Worm (Caenorhabditis elegans): Measurements from ENCODE around the gene tps-1.

Gene tps-1

ce11 chrX:17422593-17422992 lies 51.7 kb downstream of the tps-1 start:
- TF ChIP-seq K09A11.1 (tag; optimal IDR thresholded peaks at IDR 0.05; ENCODE audit: insufficient read depth) (no peak), hlh-6 (tag; optimal IDR thresholded peaks at IDR 0.05) (no peak), unc-86 (tag; optimal IDR thresholded peaks at IDR 0.05) (no peak), hlh-15 (tag; optimal IDR thresholded peaks at IDR 0.05) (no peak)

DNA sequence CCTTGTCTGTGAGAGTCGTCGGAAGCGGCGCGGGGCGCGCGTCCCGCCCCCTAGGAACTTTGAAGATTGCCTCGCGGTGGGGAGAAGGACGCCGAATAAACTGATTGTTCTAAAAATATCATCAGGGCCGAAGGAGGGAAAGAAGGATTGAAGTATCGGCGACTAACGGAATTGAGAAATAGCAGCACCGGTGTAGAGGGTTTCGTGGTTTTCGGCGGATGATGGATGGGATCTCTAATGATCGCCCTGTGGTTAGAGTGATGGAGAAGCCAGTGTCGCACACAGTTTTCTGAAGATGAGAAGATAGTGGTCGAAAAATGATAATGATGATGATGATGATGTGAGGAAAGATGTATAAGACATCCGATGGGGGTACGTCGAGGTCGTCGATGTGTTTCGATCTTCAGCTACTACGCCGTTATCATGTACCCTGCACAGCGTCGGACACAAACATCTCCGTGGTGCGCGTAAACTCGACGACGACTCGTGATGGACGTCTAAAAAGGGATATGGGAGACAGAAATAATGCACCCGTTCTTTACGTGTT lies 52.7 kb downstream of the tps-1 start, which contains the start of gene osm-11:
Gene osm-11 (minus strand): TSS at position 51 of the 547 bp plus-strand sequence.
- no peak for TF ChIP-seq gmeb-2 (tag; optimal IDR thresholded peaks at IDR 0.05)
- TF ChIP-seq ets-4 (tag; optimal IDR thresholded peaks at IDR 0.05) = no peak
- TF ChIP-seq Y22D7AL.16 (tag; optimal IDR thresholded peaks at IDR 0.05) = no peak

DNA sequence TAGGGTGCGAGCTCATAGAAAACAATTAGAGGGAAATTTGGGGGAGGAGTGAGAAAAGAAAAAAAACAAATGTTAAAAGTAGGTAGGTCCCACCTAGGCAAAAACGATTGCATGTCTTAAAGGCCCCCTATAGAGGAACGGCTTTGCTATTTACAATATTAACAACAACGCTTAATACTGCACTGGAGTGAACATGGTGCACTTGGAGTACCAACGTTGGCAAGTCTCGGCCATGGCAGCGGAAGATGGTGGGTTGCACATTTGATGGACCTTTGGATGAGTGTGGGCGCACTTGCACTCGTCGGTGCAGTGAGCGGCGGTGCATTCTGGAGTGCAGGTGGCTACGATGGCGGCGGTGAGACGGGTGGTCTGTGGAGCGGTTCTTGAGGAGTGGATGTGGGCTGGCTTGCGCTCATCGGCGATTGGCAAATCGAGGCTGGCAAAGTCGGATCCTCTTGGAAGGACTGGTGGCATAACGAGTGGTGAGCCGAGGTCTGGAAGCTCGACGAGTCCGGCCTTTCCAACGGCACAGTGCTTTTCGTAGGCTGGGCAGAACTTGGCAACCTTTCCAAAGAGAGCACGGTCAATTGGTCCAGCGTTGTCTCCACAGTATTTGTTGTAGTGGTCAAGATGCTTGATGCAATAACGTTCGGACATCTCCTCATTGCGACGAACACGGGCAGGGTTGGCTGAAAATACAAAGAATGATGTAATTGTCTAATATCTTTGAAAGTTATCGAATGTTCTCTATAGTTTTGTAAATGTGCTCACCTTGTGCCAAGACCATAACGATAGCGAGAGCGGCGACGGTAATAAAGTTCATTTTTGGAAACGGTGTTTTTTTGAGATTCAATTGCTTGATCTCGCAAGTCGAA lies 53.5 kb downstream of the tps-1 start:
- TF ChIP-seq ets-4 (tag; optimal IDR thresholded peaks at IDR 0.05) = no peak
- TF ChIP-seq hlh-8 (tag; optimal IDR thresholded peaks at IDR 0.05) = no peak
- no peak for TF ChIP-seq pax-1 (tag; optimal IDR thresholded peaks at IDR 0.05)
- TF ChIP-seq ceh-24 (tag; optimal IDR thresholded peaks at IDR 0.05) = no peak
- no peak for TF ChIP-seq K09A11.1 (tag; optimal IDR thresholded peaks at IDR 0.05; ENCODE audit: insufficient read depth)
- no peak for TF ChIP-seq ceh-31 (tag; optimal IDR thresholded peaks at IDR 0.05)
- peak; percentile 4 for TF ChIP-seq sdc-2 (tag; optimal IDR thresholded peaks at IDR 0.05)
- no peak for TF ChIP-seq Y22D7AL.16 (tag; optimal IDR thresholded peaks at IDR 0.05)
- peak; percentile 31 for TF ChIP-seq elt-4 (tag; optimal IDR thresholded peaks at IDR 0.05)
- TF ChIP-seq hlh-13 (GFP tag; optimal IDR thresholded peaks at IDR 0.05) = no peak
- no peak for TF ChIP-seq ama-1 (optimal IDR thresholded peaks at IDR 0.05)

DNA sequence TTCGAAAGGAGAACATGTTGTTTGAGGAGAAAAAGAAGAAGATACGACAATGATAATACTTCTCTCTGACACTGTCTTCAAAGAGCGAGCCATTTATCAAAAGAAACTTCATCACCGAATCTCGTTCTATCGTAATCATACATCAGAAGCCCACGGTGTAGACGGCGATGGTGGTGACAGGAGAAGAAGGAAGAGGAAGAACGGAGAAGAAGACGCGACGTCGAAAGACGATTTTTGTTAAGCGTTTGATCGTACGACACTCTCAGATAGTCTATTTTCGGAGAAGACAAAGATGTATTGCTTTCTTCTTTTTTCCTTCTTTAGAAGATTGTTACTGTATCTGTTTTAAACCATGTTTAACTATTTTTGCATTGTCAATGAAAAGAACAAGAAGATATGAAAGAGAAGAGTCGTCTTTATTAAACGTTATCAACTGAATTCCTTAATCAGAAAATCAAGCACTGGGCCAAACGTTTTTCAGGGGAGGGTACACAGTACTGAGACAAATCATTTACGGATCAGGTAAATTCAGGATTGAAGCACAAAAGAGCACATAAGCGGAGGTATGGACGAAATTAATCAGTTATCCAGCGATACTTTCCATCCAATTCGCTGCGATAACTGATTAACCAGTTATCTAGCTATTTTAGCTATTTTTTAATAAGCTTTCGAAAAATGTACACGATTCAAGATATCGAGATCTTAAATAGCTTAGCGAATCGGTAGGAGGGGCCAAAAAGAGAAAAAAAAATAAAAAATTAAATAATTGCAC lies 54.3 kb downstream of the tps-1 start:
- no peak for TF ChIP-seq pag-3 (tag; optimal IDR thresholded peaks at IDR 0.05; ENCODE audit: borderline replicate concordance)
- no peak for TF ChIP-seq ceh-18 (tag; optimal IDR thresholded peaks at IDR 0.05)
- no peak for TF ChIP-seq eyg-1 (tag; optimal IDR thresholded peaks at IDR 0.05)
- TF ChIP-seq dmd-4 (tag; optimal IDR thresholded peaks at IDR 0.05; ENCODE audit: borderline replicate concordance) = no peak
- no peak for TF ChIP-seq fkh-10 (GFP tag; optimal IDR thresholded peaks at IDR 0.05)
- TF ChIP-seq odd-2 (tag; optimal IDR thresholded peaks at IDR 0.05) = no peak
- TF ChIP-seq unc-86 (tag; optimal IDR thresholded peaks at IDR 0.05) = no peak
- TF ChIP-seq ceh-9 (tag; optimal IDR thresholded peaks at IDR 0.05) = no peak
- no peak for TF ChIP-seq pros-1 (tag; optimal IDR thresholded peaks at IDR 0.05)
- no peak for TF ChIP-seq mec-3 (tag; optimal IDR thresholded peaks at IDR 0.05; ENCODE audit: borderline replicate concordance)
- TF ChIP-seq hlh-15 (tag; optimal IDR thresholded peaks at IDR 0.05) = no peak
- TF ChIP-seq syd-9 (tag; optimal IDR thresholded peaks at IDR 0.05) = no peak
- TF ChIP-seq ceh-19 (GFP tag; optimal IDR thresholded peaks at IDR 0.05) = no peak
- no peak for TF ChIP-seq ceh-34 (tag; optimal IDR thresholded peaks at IDR 0.05)

ce11 chrX:17417505-17418004 lies 56.8 kb downstream of the tps-1 start:
- no peak for TF ChIP-seq fax-1 (tag; optimal IDR thresholded peaks at IDR 0.05)
- TF ChIP-seq rnt-1 (tag; optimal IDR thresholded peaks at IDR 0.05) = no peak
- no peak for TF ChIP-seq dve-1 (tag; optimal IDR thresholded peaks at IDR 0.05)
- no peak for TF ChIP-seq odd-2 (tag; optimal IDR thresholded peaks at IDR 0.05)
- TF ChIP-seq syd-9 (tag; optimal IDR thresholded peaks at IDR 0.05) = no peak
- TF ChIP-seq ceh-6 (GFP tag; optimal IDR thresholded peaks at IDR 0.05) = no peak
- TF ChIP-seq pag-3 (tag; optimal IDR thresholded peaks at IDR 0.05; ENCODE audit: borderline replicate concordance) = no peak
- TF ChIP-seq sox-4 (tag; optimal IDR thresholded peaks at IDR 0.05) = no peak
- TF ChIP-seq dmd-4 (tag; optimal IDR thresholded peaks at IDR 0.05; ENCODE audit: borderline replicate concordance) = no peak
- no peak for TF ChIP-seq K09A11.1 (tag; optimal IDR thresholded peaks at IDR 0.05; ENCODE audit: insufficient read depth)
- TF ChIP-seq hlh-6 (tag; optimal IDR thresholded peaks at IDR 0.05) = no peak

All from whole organism, late embryonic.